Fruit fly (Drosophila melanogaster) whole organism: ENCODE data around the gene CG31525.
A peak's percentile ranks its signal among the peaks of the same experiment; 100 is the strongest.

Experiments
- EcR ChIP-seq, 2 experiments: fragments of >200 bp; optimal IDR thresholded peaks; 2 replicates each; lab custom pipeline; 2017; ENCODE audit warnings: missing biosample characterization in 2 of 2, missing genetic modification characterization in 2 of 2, missing genetic modification reagents in 2 of 2
- psq ChIP-seq: fragments of >200 bp; optimal IDR thresholded peaks from 2 replicates; lab custom pipeline; 2017

DNA sequence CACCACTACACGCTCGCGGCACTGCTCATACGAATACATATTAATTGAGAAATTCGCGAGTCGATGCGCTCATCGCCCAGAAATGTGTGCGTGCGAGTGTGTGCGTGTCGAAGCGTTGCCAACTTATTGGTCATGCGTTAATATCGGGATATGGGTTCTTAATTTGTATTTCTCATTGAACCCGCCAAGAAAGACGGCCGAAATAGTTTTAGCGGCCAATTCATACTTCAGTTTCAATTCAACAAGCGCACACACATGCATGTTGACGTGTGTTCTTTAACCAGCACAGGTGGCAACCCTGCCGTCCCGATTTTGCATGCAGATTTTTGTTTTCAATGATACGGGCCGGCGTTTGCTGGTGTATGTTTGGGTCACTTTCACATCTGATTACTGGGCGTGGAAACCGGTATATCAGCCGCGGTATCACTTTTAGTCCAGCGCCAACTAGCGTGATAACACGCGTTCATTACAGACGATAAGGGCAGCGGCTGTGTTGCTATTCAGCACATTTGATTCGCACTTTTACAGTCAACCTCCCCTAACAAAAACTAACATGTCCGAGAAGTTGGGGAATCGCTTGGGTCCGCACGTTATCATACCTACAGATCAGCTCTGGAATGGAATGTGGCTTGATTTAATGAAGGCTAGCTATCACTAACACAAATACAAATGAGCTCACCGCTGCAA is 23.0 kb upstream of the CG31525 start:
- peak in 1 of 2 experiments; percentile 41 for TF ChIP-seq EcR (GFP tag; optimal IDR thresholded peaks at IDR 0.05; lab: Kevin White, UChicago)
- TF ChIP-seq psq (lab: Kevin White, UChicago) = no peak
